Worm (Caenorhabditis elegans): ENCODE measurements around the gene K09F5.6.

DNA sequence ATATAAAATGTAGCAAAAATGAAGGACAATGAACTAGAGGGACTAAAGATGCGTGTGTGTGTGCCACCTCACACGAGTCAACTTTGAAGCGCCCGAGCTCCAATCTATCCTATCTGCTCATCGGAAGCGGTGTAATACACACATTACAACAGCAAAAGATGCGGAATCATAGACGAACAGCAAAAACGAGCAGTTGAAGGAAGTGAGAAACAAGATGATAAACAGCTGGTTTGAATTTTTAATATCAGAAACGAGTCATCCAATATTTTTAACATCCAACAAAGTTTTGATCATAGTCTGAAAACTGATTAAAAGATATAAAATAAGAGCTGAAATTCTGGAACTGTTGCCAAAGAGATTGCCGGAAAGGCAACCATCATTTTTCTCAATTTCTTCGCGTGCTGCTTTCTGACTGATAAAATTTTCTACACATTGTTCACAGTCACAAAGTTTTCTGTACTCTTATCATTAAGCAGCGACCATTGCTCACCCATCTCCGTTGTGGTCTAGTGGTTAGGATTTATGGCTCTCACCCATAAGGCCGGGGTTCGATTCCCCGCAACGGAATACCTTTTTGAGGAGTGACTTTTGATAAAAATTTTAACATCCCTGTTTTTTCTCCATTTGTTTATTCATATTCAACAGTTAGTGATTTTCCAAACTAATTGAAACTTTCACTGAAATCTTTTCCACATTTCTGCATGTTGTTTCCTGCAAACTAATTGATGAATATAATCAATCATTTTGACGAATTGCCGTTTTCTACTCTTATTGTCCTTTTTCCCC lies 38.3 kb upstream of the K09F5.6 start, which contains the start of gene stn-2:
- no peak for TF ChIP-seq scrt-1 (GFP tag; IDR thresholded peaks at IDR 0.05)
- no peak for TF ChIP-seq sea-1 (GFP tag; conservative IDR thresholded peaks at IDR 0.05)
- no peak for TF ChIP-seq ets-7 (tag; optimal IDR thresholded peaks at IDR 0.05)
- no peak for TF ChIP-seq ama-1 (optimal IDR thresholded peaks at IDR 0.05)
- TF ChIP-seq hmbx-1 (tag; optimal IDR thresholded peaks at IDR 0.05) = no peak
- TF ChIP-seq ceh-13 (GFP tag; optimal IDR thresholded peaks at IDR 0.05) = no peak
- TF ChIP-seq tbx-37 (GFP tag; conservative IDR thresholded peaks at IDR 0.05) = no peak
- TF ChIP-seq B0310.2 (tag; optimal IDR thresholded peaks at IDR 0.05) = no peak
- TF ChIP-seq aly-1 (tag; optimal IDR thresholded peaks at IDR 0.05) = no peak
